Worm (Caenorhabditis elegans) whole organism, L4/young adult: Measurements from ENCODE around the gene srxa-1.

Source experiments
- W03F9.2 ChIP-seq: fragments of 150-350 bp; optimal IDR thresholded peaks from 2 replicates; lab custom pipeline; 2014; ENCODE audit warnings: missing biosample characterization, missing genetic modification characterization
- dao-5 ChIP-seq: sonication (generic microtip); optimal IDR thresholded peaks from 2 replicates; lab custom pipeline; 2016; ENCODE audit warnings: missing genotype, missing genetic modification characterization, moderate library complexity, missing compliant biosample characterization
- him-1 ChIP-seq: sonication (generic microtip); optimal IDR thresholded peaks from 2 replicates; lab custom pipeline; 2016; ENCODE audit warnings: missing genotype, missing genetic modification reagents, missing genetic modification characterization, missing compliant biosample characterization

ce11 chrV:20734658-20735057, 2.8 kb downstream of the srxa-1 start, which contains the start of gene srxa-6:
- TF ChIP-seq dao-5 (tag; lab: Kevin White, UChicago): no peak
- TF ChIP-seq him-1 (tag; lab: Kevin White, UChicago): no peak
- TF ChIP-seq W03F9.2 (tag; lab: Kevin White, UChicago): no peak
